Fruit fly (Drosophila melanogaster) whole organism, embryonic: ENCODE data around the gene Pde6.

Experiments used
- ATbp ChIP-seq: fragments of 200-800 bp; sonication (Bioruptor generic); optimal IDR thresholded peaks from 2 replicates; lab custom pipeline; 2017; ENCODE audit warnings: missing biosample characterization, mild to moderate bottlenecking, missing genetic modification characterization, missing genetic modification reagents
- Atf-2 ChIP-seq: fragments of 200-800 bp; sonication (Bioruptor generic); optimal IDR thresholded peaks from 2 replicates; lab custom pipeline; 2016; ENCODE audit warnings: missing biosample characterization, missing genetic modification characterization
- Bgb ChIP-seq: fragments of 200-800 bp; sonication (Bioruptor generic); IDR thresholded peaks from 2 replicates; pipeline ENCODE4 v1.3.6; 2022; ENCODE audit warnings: missing biosample characterization, missing genetic modification characterization; ENCODE audit not compliant: partially characterized antibody
- CG10462 ChIP-seq: fragments of 200-800 bp; sonication (Bioruptor generic); optimal IDR thresholded peaks from 2 replicates; lab custom pipeline; 2016; ENCODE audit warnings: missing biosample characterization, missing genetic modification characterization
- CG11093 ChIP-seq: fragments of 200-800 bp; sonication (Bioruptor generic); IDR thresholded peaks from 3 replicates; pipeline ENCODE4 v1.3.6; 2022; ENCODE audit warnings: missing biosample characterization, missing genetic modification characterization
- CG12104 ChIP-seq: fragments of 200-800 bp; sonication (Bioruptor generic); optimal IDR thresholded peaks from 3 replicates; lab custom pipeline; 2016; ENCODE audit warnings: missing biosample characterization, missing genetic modification characterization
- CG13296 ChIP-seq: fragments of 200-800 bp; sonication (Bioruptor generic); optimal IDR thresholded peaks from 3 replicates; lab custom pipeline; 2018; ENCODE audit warnings: missing biosample characterization, mild to moderate bottlenecking, missing genetic modification characterization
- CG15269 ChIP-seq: fragments of 200-800 bp; sonication (Bioruptor generic); optimal IDR thresholded peaks from 2 replicates; lab custom pipeline; 2018; ENCODE audit warnings: missing biosample characterization, mild to moderate bottlenecking, missing genetic modification characterization, moderate library complexity
- CG16813 ChIP-seq: fragments of 200-800 bp; sonication (Bioruptor generic); IDR thresholded peaks from 3 replicates; pipeline ENCODE4 v1.3.6; 2022; ENCODE audit warnings: missing biosample characterization, missing genetic modification characterization; ENCODE audit not compliant: partially characterized antibody
- CG2889 ChIP-seq: fragments of 200-800 bp; sonication (Bioruptor generic); IDR thresholded peaks from 3 replicates; pipeline ENCODE4 v1.3.6; 2022; ENCODE audit warnings: missing biosample characterization, missing genetic modification characterization
- CG3065 ChIP-seq: fragments of 200-800 bp; sonication (Bioruptor generic); optimal IDR thresholded peaks from 2 replicates; lab custom pipeline; 2016; ENCODE audit warnings: missing biosample characterization, missing genetic modification characterization
- CG31441 ChIP-seq: fragments of 200-800 bp; sonication (Bioruptor generic); IDR thresholded peaks from 2 replicates; pipeline ENCODE4 v1.3.6; 2022; ENCODE audit warnings: missing biosample characterization, missing genetic modification characterization
- CG32532 ChIP-seq: fragments of 200-800 bp; sonication (Bioruptor generic); IDR thresholded peaks from 2 replicates; pipeline ENCODE4 v1.3.6; 2022; ENCODE audit warnings: missing biosample characterization, missing genetic modification characterization
- CG3281 ChIP-seq: fragments of 200-800 bp; sonication (Bioruptor generic); optimal IDR thresholded peaks from 3 replicates; lab custom pipeline; 2017; ENCODE audit warnings: missing biosample characterization, mild to moderate bottlenecking, missing genetic modification characterization
- CG34224 ChIP-seq: fragments of 200-800 bp; sonication (Bioruptor generic); IDR thresholded peaks from 3 replicates; pipeline ENCODE4 v1.3.6; 2022; ENCODE audit warnings: missing biosample characterization, missing genetic modification characterization; ENCODE audit not compliant: partially characterized antibody
- CG34376 ChIP-seq: fragments of 200-800 bp; sonication (Bioruptor generic); optimal IDR thresholded peaks from 2 replicates; lab custom pipeline; 2018; ENCODE audit warnings: missing biosample characterization, mild to moderate bottlenecking, missing genetic modification characterization
- CG3995 ChIP-seq: fragments of 200-800 bp; sonication (Bioruptor generic); optimal IDR thresholded peaks from 3 replicates; lab custom pipeline; 2016; ENCODE audit warnings: missing biosample characterization, missing genetic modification characterization
- CG4282 ChIP-seq: fragments of 200-800 bp; sonication (Bioruptor generic); optimal IDR thresholded peaks from 2 replicates; lab custom pipeline; 2016; ENCODE audit warnings: missing biosample characterization, missing genetic modification characterization
- CG5953 ChIP-seq: fragments of 200-800 bp; sonication (Bioruptor generic); IDR thresholded peaks from 2 replicates; pipeline ENCODE4 v1.3.6; 2022; ENCODE audit warnings: missing biosample characterization, missing genetic modification characterization
- CG6175 ChIP-seq: fragments of 200-800 bp; sonication (Bioruptor generic); IDR thresholded peaks from 3 replicates; pipeline ENCODE4 v1.3.6; 2022; ENCODE audit warnings: missing biosample characterization, missing genetic modification characterization
- CG6683 ChIP-seq: fragments of 200-800 bp; sonication (Bioruptor generic); optimal IDR thresholded peaks from 2 replicates; lab custom pipeline; 2017; ENCODE audit warnings: missing biosample characterization, mild to moderate bottlenecking, missing genetic modification characterization, missing genetic modification reagents
- Dip2 ChIP-seq: fragments of 200-800 bp; sonication (Bioruptor generic); IDR thresholded peaks from 2 replicates; pipeline ENCODE4 v1.3.6; 2022; ENCODE audit warnings: missing biosample characterization, missing genetic modification characterization
- Hr78 ChIP-seq, 2 experiments: fragments of 200-800 bp in 1 of 2; fragments of >200 bp in 1 of 2; sonication (Bioruptor generic) in 1 of 2; optimal IDR thresholded peaks; 2 replicates each; lab custom pipeline; 2017 to 2019; ENCODE audit warnings: missing biosample characterization in 2 of 2, missing genetic modification characterization in 2 of 2, mild to moderate bottlenecking in 1 of 2, moderate library complexity in 1 of 2
- Lhr ChIP-seq: fragments of 200-800 bp; sonication (Bioruptor generic); optimal IDR thresholded peaks from 3 replicates; lab custom pipeline; 2017; ENCODE audit warnings: mild to moderate bottlenecking, missing biosample characterization, missing genetic modification reagents, missing genetic modification characterization
- Lim3 ChIP-seq: fragments of 200-800 bp; sonication (Bioruptor generic); IDR thresholded peaks from 2 replicates; pipeline ENCODE4 v1.3.6; 2022; ENCODE audit warnings: missing biosample characterization, missing genetic modification characterization
- MBD-R2 ChIP-seq: fragments of 200-800 bp; sonication (Bioruptor generic); IDR thresholded peaks from 2 replicates; pipeline ENCODE4 v1.3.6; 2022; ENCODE audit warnings: missing biosample characterization, missing genetic modification characterization
- MESR4 ChIP-seq: fragments of 200-800 bp; sonication (Bioruptor generic); optimal IDR thresholded peaks from 2 replicates; lab custom pipeline; 2018; ENCODE audit warnings: missing biosample characterization, mild to moderate bottlenecking, missing genetic modification characterization, moderate library complexity
- Mad ChIP-seq: fragments of 200-800 bp; sonication (Bioruptor generic); optimal IDR thresholded peaks from 2 replicates; lab custom pipeline; 2016; ENCODE audit warnings: missing biosample characterization, missing genetic modification characterization
- Max ChIP-seq: fragments of 200-800 bp; sonication (Bioruptor generic); optimal IDR thresholded peaks from 2 replicates; lab custom pipeline; 2016; ENCODE audit warnings: missing biosample characterization, mild to moderate bottlenecking, missing genetic modification characterization
- Nf-YA ChIP-seq: fragments of 200-800 bp; sonication (Bioruptor generic); IDR thresholded peaks from 2 replicates; pipeline ENCODE4 v1.3.6; 2022; ENCODE audit warnings: missing biosample characterization, missing genetic modification characterization
- Pdp1 ChIP-seq, 2 experiments: fragments of 200-800 bp; sonication (Bioruptor generic); optimal IDR thresholded peaks; 3 replicates each; lab custom pipeline; 2016; ENCODE audit warnings: missing biosample characterization in 2 of 2, missing genetic modification characterization in 2 of 2, mild to moderate bottlenecking in 1 of 2, moderate library complexity in 1 of 2
- Tbp ChIP-seq: fragments of >200 bp; optimal IDR thresholded peaks from 2 replicates; lab custom pipeline; 2018; ENCODE audit warnings: missing biosample characterization, missing genetic modification characterization
- YL-1 ChIP-seq: fragments of 200-800 bp; sonication (Bioruptor generic); optimal IDR thresholded peaks from 3 replicates; lab custom pipeline; 2017; ENCODE audit warnings: missing biosample characterization, mild to moderate bottlenecking, missing genetic modification characterization
- al ChIP-seq: fragments of 200-800 bp; sonication (Bioruptor generic); IDR thresholded peaks from 2 replicates; pipeline ENCODE4 v1.3.6; 2022; ENCODE audit warnings: missing biosample characterization, missing genetic modification characterization
- ap ChIP-seq: fragments of 200-800 bp; sonication (Bioruptor generic); IDR thresholded peaks from 2 replicates; pipeline ENCODE4 v1.3.6; 2022; ENCODE audit warnings: missing biosample characterization, missing genetic modification characterization
- bbx ChIP-seq: fragments of 200-800 bp; sonication (Bioruptor generic); IDR thresholded peaks from 2 replicates; pipeline ENCODE4 v1.3.6; 2022; ENCODE audit warnings: missing biosample characterization, missing genetic modification characterization; ENCODE audit not compliant: partially characterized antibody
- caup ChIP-seq: fragments of 200-800 bp; sonication (Bioruptor generic); optimal IDR thresholded peaks from 3 replicates; lab custom pipeline; 2017; ENCODE audit warnings: missing biosample characterization, mild to moderate bottlenecking, missing genetic modification characterization, moderate library complexity; ENCODE audit not compliant: severe bottlenecking
- corto ChIP-seq: fragments of 200-800 bp; sonication (Bioruptor generic); optimal IDR thresholded peaks from 2 replicates; lab custom pipeline; 2016; ENCODE audit warnings: missing biosample characterization, mild to moderate bottlenecking, missing genetic modification characterization, moderate library complexity
- insv ChIP-seq, 2 experiments: fragments of 200-800 bp; sonication (Bioruptor generic); optimal IDR thresholded peaks; 3 replicates each; lab custom pipeline; 2016 to 2018; ENCODE audit warnings: missing biosample characterization in 2 of 2, missing genetic modification characterization in 2 of 2
- jigr1 ChIP-seq: fragments of 200-800 bp; sonication (Bioruptor generic); IDR thresholded peaks from 3 replicates; pipeline ENCODE4 v1.3.6; 2022; ENCODE audit warnings: missing biosample characterization, missing genetic modification characterization
- lbe ChIP-seq: fragments of 200-800 bp; sonication (Bioruptor generic); optimal IDR thresholded peaks from 2 replicates; lab custom pipeline; 2016; ENCODE audit warnings: missing biosample characterization, mild to moderate bottlenecking, missing genetic modification characterization
- mam ChIP-seq: fragments of 200-800 bp; sonication (Bioruptor generic); optimal IDR thresholded peaks from 3 replicates; lab custom pipeline; 2016; ENCODE audit warnings: missing biosample characterization, missing genetic modification characterization
- otp ChIP-seq: fragments of 200-800 bp; sonication (Bioruptor generic); IDR thresholded peaks from 3 replicates; pipeline ENCODE4, ENCODE4 v1.3.6; 2022; ENCODE audit warnings: missing biosample characterization, missing genetic modification characterization
- pzg ChIP-seq: fragments of 200-800 bp; sonication (Bioruptor generic); optimal IDR thresholded peaks from 3 replicates; lab custom pipeline; 2018; ENCODE audit warnings: missing biosample characterization, mild to moderate bottlenecking, missing genetic modification characterization, moderate library complexity
- ranshi ChIP-seq: fragments of 200-800 bp; sonication (Bioruptor generic); IDR thresholded peaks from 2 replicates; pipeline ENCODE4 v1.3.6; 2022; ENCODE audit warnings: missing biosample characterization, missing genetic modification characterization
- so ChIP-seq: fragments of 200-800 bp; sonication (Bioruptor generic); IDR thresholded peaks from 3 replicates; pipeline ENCODE4 v1.3.6; 2022; ENCODE audit warnings: missing biosample characterization, missing genetic modification characterization
- sqz ChIP-seq: fragments of 200-800 bp; sonication (Bioruptor generic); optimal IDR thresholded peaks from 3 replicates; lab custom pipeline; 2018; ENCODE audit warnings: missing biosample characterization, mild to moderate bottlenecking, missing genetic modification characterization
- sr ChIP-seq: fragments of 200-800 bp; sonication (Bioruptor generic); IDR thresholded peaks from 3 replicates; pipeline ENCODE4 v1.3.6; 2022; ENCODE audit warnings: missing biosample characterization, missing genetic modification characterization
- tll ChIP-seq, 2 experiments: fragments of 200-800 bp in 1 of 2; fragments of >200 bp in 1 of 2; sonication (Bioruptor generic) in 1 of 2; optimal IDR thresholded peaks; 2 replicates each; lab custom pipeline; 2017 to 2019; ENCODE audit warnings: missing biosample characterization in 2 of 2, missing genetic modification characterization in 2 of 2, mild to moderate bottlenecking in 1 of 2, moderate library complexity in 1 of 2
- trh ChIP-seq: fragments of 200-800 bp; sonication (Bioruptor generic); optimal IDR thresholded peaks from 2 replicates; lab custom pipeline; 2016; ENCODE audit warnings: missing biosample characterization, missing genetic modification characterization
- wor ChIP-seq: fragments of 200-800 bp; sonication (Bioruptor generic); IDR thresholded peaks from 2 replicates; pipeline ENCODE4 v1.3.6; 2022; ENCODE audit warnings: missing biosample characterization, missing genetic modification characterization

Pde6 gene

dm6 chr3R:14481569-14481968, 76.5 kb downstream of the Pde6 start, which contains the start of gene cv-c (continued):
- no peak for TF ChIP-seq CG6175 (GFP tag; lab: Robert Waterston, UW)
- TF ChIP-seq CG6683, result no peak
- TF ChIP-seq CG34376, result peak; percentile 1
- TF ChIP-seq CG34224 (GFP tag; lab: Robert Waterston, UW), result no peak
- TF ChIP-seq otp (GFP tag; lab: Robert Waterston, UW), result no peak; the same call in 2 of the 3 replicates
- TF ChIP-seq trh, result no peak
- TF ChIP-seq Dip2, result no peak
- no peak for TF ChIP-seq mam (GFP tag; lab: Kevin White, UChicago)
- no peak for TF ChIP-seq CG5953 (GFP tag; lab: Robert Waterston, UW)
- TF ChIP-seq Lim3 (GFP tag; lab: Robert Waterston, UW), result no peak
- TF ChIP-seq CG31441 (GFP tag; lab: Robert Waterston, UW), result no peak
- TF ChIP-seq sqz (GFP tag; lab: Kevin White, UChicago), result no peak
- no peak for TF ChIP-seq jigr1 (GFP tag; lab: Robert Waterston, UW)
- TF ChIP-seq Lhr, result no peak
- no peak for TF ChIP-seq Mad
- peak in 1 of 2 experiments; percentile 5 for TF ChIP-seq insv (GFP tag; optimal IDR thresholded peaks at IDR 0.05; lab: Kevin White, UChicago)
- TF ChIP-seq Tbp (GFP tag; lab: Kevin White, UChicago), result no peak
- no peak for TF ChIP-seq CG16813 (GFP tag; lab: Robert Waterston, UW)
- no peak for TF ChIP-seq CG12104 (GFP tag; lab: Kevin White, UChicago)
- TF ChIP-seq caup, result peak; percentile 21
- TF ChIP-seq pzg, result no peak
- TF ChIP-seq Bgb (GFP tag; lab: Robert Waterston, UW), result peak; percentile 34; the same call in 1 of the 2 replicates
- no peak for TF ChIP-seq CG13296 (GFP tag; lab: Kevin White, UChicago)
- TF ChIP-seq al, result no peak
- TF ChIP-seq CG15269, result peak; percentile 34
- no peak for TF ChIP-seq CG32532
- no peak for TF ChIP-seq Hr78 (GFP tag; optimal IDR thresholded peaks at IDR 0.05; lab: Kevin White, UChicago)
- no peak for TF ChIP-seq CG2889
- TF ChIP-seq ranshi (GFP tag; lab: Robert Waterston, UW), result no peak
- TF ChIP-seq CG3281, result no peak
- no peak for TF ChIP-seq ap (GFP tag; lab: Robert Waterston, UW)
- no peak for TF ChIP-seq CG3995
- TF ChIP-seq so (GFP tag; lab: Robert Waterston, UW), result 0 out of 3 replicates have a peak, but pooled peaks have one; percentile 53
- TF ChIP-seq bbx, result peak; percentile 43; the same call in 1 of the 2 replicates
- TF ChIP-seq wor (GFP tag; lab: Robert Waterston, UW), result no peak
- no peak for TF ChIP-seq CG10462 (GFP tag; lab: Kevin White, UChicago)
- TF ChIP-seq CG11093, result no peak
- peak; percentile 50 for TF ChIP-seq lbe (GFP tag; lab: Kevin White, UChicago)
- no peak for TF ChIP-seq ATbp
- TF ChIP-seq YL-1 (GFP tag; lab: Kevin White, UChicago), result no peak
- no peak for TF ChIP-seq tll (GFP tag; optimal IDR thresholded peaks at IDR 0.05; lab: Kevin White, UChicago)
- peak; percentile 35 for TF ChIP-seq corto (GFP tag; lab: Kevin White, UChicago)
- TF ChIP-seq CG4282 (GFP tag; lab: Kevin White, UChicago), result no peak
- no peak for TF ChIP-seq MESR4 (GFP tag; lab: Kevin White, UChicago)
- no peak for TF ChIP-seq Atf-2 (GFP tag; lab: Kevin White, UChicago)
- no peak for TF ChIP-seq CG3065 (GFP tag; lab: Kevin White, UChicago)
- no peak for TF ChIP-seq sr (GFP tag; lab: Robert Waterston, UW)
- no peak for TF ChIP-seq Max (GFP tag; lab: Kevin White, UChicago)
- TF ChIP-seq Pdp1 (GFP tag; optimal IDR thresholded peaks at IDR 0.05; lab: Kevin White, UChicago), result peak in 1 of 2 experiments; percentile 11
- TF ChIP-seq MBD-R2 (GFP tag; lab: Robert Waterston, UW), result no peak
- no peak for TF ChIP-seq Nf-YA (GFP tag; lab: Robert Waterston, UW)
